Fruit fly (Drosophila melanogaster) whole organism, embryonic: ENCODE data around the gene Actn.

Source experiments
- Atf-2 ChIP-seq: fragments of 200-800 bp; sonication (Bioruptor generic); optimal IDR thresholded peaks from 2 replicates; lab custom pipeline; 2016; ENCODE audit warnings: missing biosample characterization, missing genetic modification characterization
- CG10462 ChIP-seq: fragments of 200-800 bp; sonication (Bioruptor generic); optimal IDR thresholded peaks from 2 replicates; lab custom pipeline; 2016; ENCODE audit warnings: missing biosample characterization, missing genetic modification characterization
- CG11560 ChIP-seq: fragments of 200-800 bp; sonication (Bioruptor generic); IDR thresholded peaks from 3 replicates; pipeline ENCODE4 v1.3.6; 2022; ENCODE audit warnings: missing biosample characterization, missing genetic modification characterization
- CG12236 ChIP-seq: fragments of 200-800 bp; sonication (Bioruptor generic); optimal IDR thresholded peaks from 2 replicates; lab custom pipeline; 2016; ENCODE audit warnings: missing biosample characterization, missing genetic modification characterization
- CG12942 ChIP-seq: fragments of 200-800 bp; sonication (Bioruptor generic); optimal IDR thresholded peaks from 3 replicates; lab custom pipeline; 2016; ENCODE audit warnings: missing biosample characterization, missing genetic modification characterization
- CG16813 ChIP-seq: fragments of 200-800 bp; sonication (Bioruptor generic); IDR thresholded peaks from 3 replicates; pipeline ENCODE4 v1.3.6; 2022; ENCODE audit warnings: missing biosample characterization, missing genetic modification characterization; ENCODE audit not compliant: partially characterized antibody
- CG17328 ChIP-seq: fragments of 200-800 bp; sonication (Bioruptor generic); IDR thresholded peaks from 2 replicates; pipeline ENCODE4 v1.3.6; 2022; ENCODE audit warnings: missing biosample characterization, missing genetic modification characterization
- CG1792 ChIP-seq: fragments of 200-800 bp; sonication (Bioruptor generic); optimal IDR thresholded peaks from 2 replicates; lab custom pipeline; 2016; ENCODE audit warnings: missing biosample characterization, missing genetic modification characterization
- CG2116 ChIP-seq: fragments of 200-800 bp; sonication (Bioruptor generic); optimal IDR thresholded peaks from 3 replicates; lab custom pipeline; 2018; ENCODE audit warnings: missing biosample characterization, mild to moderate bottlenecking, missing genetic modification characterization
- CG2875 ChIP-seq: fragments of 200-800 bp; sonication (Bioruptor generic); optimal IDR thresholded peaks from 2 replicates; lab custom pipeline; 2017; ENCODE audit warnings: missing biosample characterization, mild to moderate bottlenecking, missing genetic modification characterization, missing genetic modification reagents
- CG31365 ChIP-seq: fragments of 200-800 bp; sonication (Bioruptor generic); optimal IDR thresholded peaks from 2 replicates; lab custom pipeline; 2018; ENCODE audit warnings: missing biosample characterization, mild to moderate bottlenecking, missing genetic modification characterization
- CG31441 ChIP-seq: fragments of 200-800 bp; sonication (Bioruptor generic); IDR thresholded peaks from 2 replicates; pipeline ENCODE4 v1.3.6; 2022; ENCODE audit warnings: missing biosample characterization, missing genetic modification characterization
- CG33213 ChIP-seq: fragments of 200-800 bp; sonication (Bioruptor generic); optimal IDR thresholded peaks from 3 replicates; lab custom pipeline; 2016; ENCODE audit warnings: missing biosample characterization, missing genetic modification characterization
- CG34422 ChIP-seq: fragments of 200-800 bp; sonication (Bioruptor generic); IDR thresholded peaks from 3 replicates; pipeline ENCODE4 v1.3.6; 2022; ENCODE audit warnings: missing biosample characterization, missing genetic modification characterization
- CG3847 ChIP-seq: fragments of 200-800 bp; sonication (Bioruptor generic); IDR thresholded peaks from 2 replicates; pipeline ENCODE4 v1.3.6; 2022; ENCODE audit warnings: missing biosample characterization, missing genetic modification characterization
- CG6683 ChIP-seq: fragments of 200-800 bp; sonication (Bioruptor generic); optimal IDR thresholded peaks from 2 replicates; lab custom pipeline; 2017; ENCODE audit warnings: missing biosample characterization, mild to moderate bottlenecking, missing genetic modification characterization, missing genetic modification reagents
- CG6854 ChIP-seq: fragments of 200-800 bp; sonication (Bioruptor generic); optimal IDR thresholded peaks from 3 replicates; lab custom pipeline; 2017; ENCODE audit warnings: missing biosample characterization, mild to moderate bottlenecking, missing genetic modification characterization
- CG7928 ChIP-seq: fragments of 200-800 bp; sonication (Bioruptor generic); optimal IDR thresholded peaks from 2 replicates; lab custom pipeline; 2017; ENCODE audit warnings: missing biosample characterization, mild to moderate bottlenecking, missing genetic modification characterization
- Dp ChIP-seq: fragments of 200-800 bp; sonication (Bioruptor generic); optimal IDR thresholded peaks from 2 replicates; lab custom pipeline; 2018; ENCODE audit warnings: missing biosample characterization, mild to moderate bottlenecking, missing genetic modification characterization, moderate library complexity
- ERR ChIP-seq: fragments of 200-800 bp; sonication (Bioruptor generic); optimal IDR thresholded peaks from 2 replicates; lab custom pipeline; 2016; ENCODE audit warnings: missing biosample characterization, missing genetic modification characterization
- Fer1 ChIP-seq: fragments of 200-800 bp; sonication (Bioruptor generic); optimal IDR thresholded peaks from 2 replicates; lab custom pipeline; 2017; ENCODE audit warnings: missing biosample characterization, mild to moderate bottlenecking, missing genetic modification characterization
- Hmx ChIP-seq: fragments of 200-800 bp; sonication (Bioruptor generic); optimal IDR thresholded peaks from 2 replicates; lab custom pipeline; 2016; ENCODE audit warnings: missing biosample characterization, missing genetic modification characterization
- Hr51 ChIP-seq, 2 experiments: fragments of 200-800 bp; sonication (Bioruptor generic); optimal IDR thresholded peaks; 2 replicates in 1 of 2; 3 replicates in 1 of 2; lab custom pipeline; 2016 to 2018; ENCODE audit warnings: missing biosample characterization in 2 of 2, missing genetic modification characterization in 2 of 2, mild to moderate bottlenecking in 1 of 2, moderate library complexity in 1 of 2
- Mrtf ChIP-seq: fragments of 200-800 bp; sonication (Bioruptor generic); IDR thresholded peaks from 3 replicates; pipeline ENCODE4 v1.3.6; 2022; ENCODE audit warnings: missing biosample characterization, missing genetic modification characterization
- NC2β ChIP-seq: fragments of 200-800 bp; sonication (Bioruptor generic); optimal IDR thresholded peaks from 2 replicates; lab custom pipeline; 2016; ENCODE audit warnings: missing biosample characterization, missing genetic modification characterization
- Nf-YA ChIP-seq: fragments of 200-800 bp; sonication (Bioruptor generic); IDR thresholded peaks from 2 replicates; pipeline ENCODE4 v1.3.6; 2022; ENCODE audit warnings: missing biosample characterization, missing genetic modification characterization
- Xrp1 ChIP-seq: fragments of 200-800 bp; sonication (Bioruptor generic); IDR thresholded peaks from 2 replicates; pipeline ENCODE4 v1.3.6; 2022; ENCODE audit warnings: missing biosample characterization, missing genetic modification characterization
- al ChIP-seq: fragments of 200-800 bp; sonication (Bioruptor generic); IDR thresholded peaks from 2 replicates; pipeline ENCODE4 v1.3.6; 2022; ENCODE audit warnings: missing biosample characterization, missing genetic modification characterization
- aop ChIP-seq: fragments of 200-800 bp; sonication (Bioruptor generic); IDR thresholded peaks from 2 replicates; pipeline ENCODE4 v1.3.6; 2022; ENCODE audit warnings: missing biosample characterization, missing genetic modification characterization
- ap ChIP-seq: fragments of 200-800 bp; sonication (Bioruptor generic); IDR thresholded peaks from 2 replicates; pipeline ENCODE4 v1.3.6; 2022; ENCODE audit warnings: missing biosample characterization, missing genetic modification characterization
- btn ChIP-seq: fragments of 200-800 bp; sonication (Bioruptor generic); optimal IDR thresholded peaks from 2 replicates; lab custom pipeline; 2016; ENCODE audit warnings: missing biosample characterization, missing genetic modification characterization
- crol ChIP-seq: fragments of 200-800 bp; sonication (Bioruptor generic); IDR thresholded peaks from 2 replicates; pipeline ENCODE4 v1.3.6; 2022; ENCODE audit warnings: missing biosample characterization, missing genetic modification characterization
- exex ChIP-seq: fragments of 200-800 bp; sonication (Bioruptor generic); optimal IDR thresholded peaks from 4 replicates; lab custom pipeline; 2018; ENCODE audit warnings: missing biosample characterization, mild to moderate bottlenecking, missing genetic modification characterization, moderate library complexity
- fru ChIP-seq: fragments of >200 bp; optimal IDR thresholded peaks from 2 replicates; lab custom pipeline; 2017
- grn ChIP-seq: fragments of 200-800 bp; sonication (Bioruptor generic); optimal IDR thresholded peaks from 3 replicates; lab custom pipeline; 2017; ENCODE audit warnings: missing biosample characterization, missing genetic modification characterization
- gsb-n ChIP-seq: fragments of 200-800 bp; sonication (Bioruptor generic); optimal IDR thresholded peaks from 3 replicates; lab custom pipeline; 2018; ENCODE audit warnings: missing biosample characterization, mild to moderate bottlenecking, missing genetic modification characterization
- ham ChIP-seq: fragments of 200-800 bp; sonication (Bioruptor generic); IDR thresholded peaks from 2 replicates; pipeline ENCODE4 v1.3.6; 2022; ENCODE audit warnings: missing biosample characterization, missing genetic modification characterization
- kay ChIP-seq: fragments of 200-800 bp; sonication (Bioruptor generic); optimal IDR thresholded peaks from 2 replicates; lab custom pipeline; 2016; ENCODE audit warnings: missing biosample characterization, missing genetic modification characterization
- lov ChIP-seq, 2 experiments: fragments of 200-800 bp in 1 of 2; fragments of >200 bp in 1 of 2; sonication (Bioruptor generic) in 1 of 2; IDR thresholded peaks in 1 of 2; optimal IDR thresholded peaks in 1 of 2; 2 replicates in 1 of 2; 3 replicates in 1 of 2; pipeline versions ENCODE4 v1.3.6 to Lab custom; 2017 to 2022; ENCODE audit warnings: missing biosample characterization in 1 of 2, missing genetic modification characterization in 1 of 2
- mirr ChIP-seq: fragments of 200-800 bp; sonication (Bioruptor generic); optimal IDR thresholded peaks from 3 replicates; lab custom pipeline; 2018; ENCODE audit warnings: missing biosample characterization, mild to moderate bottlenecking, missing genetic modification characterization
- pum ChIP-seq: fragments of 200-800 bp; sonication (Bioruptor generic); optimal IDR thresholded peaks from 2 replicates; lab custom pipeline; 2016; ENCODE audit warnings: missing biosample characterization, missing genetic modification characterization
- repo ChIP-seq: fragments of 200-800 bp; sonication (Bioruptor generic); optimal IDR thresholded peaks from 2 replicates; lab custom pipeline; 2016; ENCODE audit warnings: missing biosample characterization, missing genetic modification characterization
- sens ChIP-seq: fragments of 200-800 bp; sonication (Bioruptor generic); peaks from one replicate; lab custom pipeline; 2016; ENCODE audit warnings: missing biosample characterization, missing genetic modification characterization
- sim ChIP-seq: fragments of 200-800 bp; sonication (Bioruptor generic); IDR thresholded peaks from 2 replicates; pipeline ENCODE4 v1.3.6; 2022; ENCODE audit warnings: missing biosample characterization, missing genetic modification characterization
- tap ChIP-seq: fragments of 200-800 bp; optimal IDR thresholded peaks from 3 replicates; lab custom pipeline; 2019; ENCODE audit warnings: missing biosample characterization, mild to moderate bottlenecking, missing genetic modification characterization, moderate library complexity
- tio ChIP-seq: fragments of 200-800 bp; sonication (Bioruptor generic); optimal IDR thresholded peaks from 2 replicates; lab custom pipeline; 2017; ENCODE audit warnings: missing biosample characterization, missing genetic modification characterization, inconsistent platforms
- tup ChIP-seq: fragments of 200-800 bp; sonication (Bioruptor generic); optimal IDR thresholded peaks from 2 replicates; lab custom pipeline; 2016; ENCODE audit warnings: missing biosample characterization, mild to moderate bottlenecking, missing genetic modification characterization, moderate library complexity
- unpg ChIP-seq: fragments of 200-800 bp; sonication (Bioruptor generic); optimal IDR thresholded peaks from 3 replicates; lab custom pipeline; 2018; ENCODE audit warnings: missing biosample characterization, mild to moderate bottlenecking, missing genetic modification characterization, moderate library complexity
- yki ChIP-seq: fragments of >200 bp; optimal IDR thresholded peaks from 3 replicates; lab custom pipeline; 2018

Gene Actn

dm6 chrX:2061119-2061518 is 19.0 kb upstream of the Actn start (continued):
- TF ChIP-seq ap: no peak
- 0 out of 3 replicates have a peak, but pooled peaks have one; percentile 17 for TF ChIP-seq Mrtf (GFP tag; lab: Robert Waterston, UW)
- TF ChIP-seq Atf-2 (GFP tag; lab: Kevin White, UChicago): no peak
- no peak for TF ChIP-seq tio (GFP tag; lab: Kevin White, UChicago)
- TF ChIP-seq pum (GFP tag; lab: Kevin White, UChicago): no peak
- no peak for TF ChIP-seq grn
- no peak for TF ChIP-seq ERR (GFP tag; lab: Kevin White, UChicago)
- TF ChIP-seq mirr: peak; percentile 2
- TF ChIP-seq btn: no peak
- no peak for TF ChIP-seq CG33213 (GFP tag; lab: Kevin White, UChicago)
- TF ChIP-seq CG16813 (GFP tag; lab: Robert Waterston, UW): no peak
- no peak for TF ChIP-seq exex (tag; lab: Kevin White, UChicago)
- no peak for TF ChIP-seq CG11560 (tag; lab: Robert Waterston, UW)
- TF ChIP-seq CG31365 (tag; lab: Kevin White, UChicago): no peak
- TF ChIP-seq CG2875 (GFP tag; lab: Kevin White, UChicago): no peak
- peak; percentile 84 for TF ChIP-seq sens
- TF ChIP-seq NC2β (GFP tag; lab: Kevin White, UChicago): no peak
- TF ChIP-seq Xrp1 (GFP tag; lab: Robert Waterston, UW): no peak
- TF ChIP-seq CG31441 (GFP tag; lab: Robert Waterston, UW): peak; percentile 55
- TF ChIP-seq repo (GFP tag; lab: Kevin White, UChicago): no peak
- no peak for TF ChIP-seq Hmx
- peak in 1 of 2 experiments; percentile 36 for TF ChIP-seq Hr51 (GFP tag; optimal IDR thresholded peaks at IDR 0.05; lab: Kevin White, UChicago)
- TF ChIP-seq fru (lab: Kevin White, UChicago): no peak
- TF ChIP-seq CG17328: 0 out of 2 replicates have a peak, but pooled peaks have one; percentile 15
- TF ChIP-seq CG3847 (GFP tag; lab: Robert Waterston, UW): no peak
- peak; percentile 16 for TF ChIP-seq CG6854
- peak; percentile 56 for TF ChIP-seq unpg
- TF ChIP-seq CG1792 (GFP tag; lab: Kevin White, UChicago): no peak
- no peak for TF ChIP-seq tup (GFP tag; lab: Kevin White, UChicago)
- no peak for TF ChIP-seq sim (GFP tag; lab: Robert Waterston, UW)
- TF ChIP-seq aop: no peak
- peak; percentile 1 for TF ChIP-seq gsb-n (tag; lab: Kevin White, UChicago)
- no peak for TF ChIP-seq CG10462 (GFP tag; lab: Kevin White, UChicago)
- TF ChIP-seq tap (tag; lab: Kevin White, UChicago): peak; percentile 26
- no peak for TF ChIP-seq Nf-YA (GFP tag; lab: Robert Waterston, UW)
- TF ChIP-seq CG7928 (GFP tag; lab: Kevin White, UChicago): no peak
- peak; percentile 7 for TF ChIP-seq CG6683
- TF ChIP-seq Dp (GFP tag; lab: Kevin White, UChicago): no peak
- TF ChIP-seq CG34422: no peak
- no peak for TF ChIP-seq CG12942 (GFP tag; lab: Kevin White, UChicago)
- TF ChIP-seq yki (lab: Kevin White, UChicago): no peak
- TF ChIP-seq CG12236: peak; percentile 20
- TF ChIP-seq CG2116 (GFP tag; lab: Kevin White, UChicago): peak; percentile 39
- no peak for TF ChIP-seq kay
- no peak for TF ChIP-seq crol (GFP tag; lab: Robert Waterston, UW)
- no peak for TF ChIP-seq al (GFP tag; lab: Robert Waterston, UW)
- no peak for TF ChIP-seq ham (GFP tag; lab: Robert Waterston, UW)
- peak; percentile 61 for TF ChIP-seq Fer1 (GFP tag; lab: Kevin White, UChicago)
- TF ChIP-seq lov (optimal IDR thresholded peaks at IDR 0.05; lab: Kevin White, UChicago): no peak
- TF ChIP-seq lov (GFP tag; IDR thresholded peaks at IDR 0.05; lab: Robert Waterston, UW): no peak
